Worm (Caenorhabditis elegans) whole organism, L1 larva: ENCODE data around the gene Y49F6B.14.

Source experiments
- C16A3.4 ChIP-seq: fragments of 150-350 bp; optimal IDR thresholded peaks from 2 replicates; lab custom pipeline; 2014; ENCODE audit warnings: missing biosample characterization, missing genetic modification characterization
- C34B4.2 ChIP-seq: sonication (generic microtip); optimal IDR thresholded peaks from 2 replicates; lab custom pipeline; 2017; ENCODE audit warnings: mild to moderate bottlenecking, missing genetic modification characterization, missing compliant biosample characterization
- aly-2 ChIP-seq: fragments of 150-350 bp; optimal IDR thresholded peaks from 2 replicates; lab custom pipeline; 2014; ENCODE audit warnings: missing biosample characterization, missing genetic modification characterization
- ama-1 ChIP-seq: fragments of 150-350 bp; optimal IDR thresholded peaks from 2 replicates; lab custom pipeline; 2014
- blmp-1 ChIP-seq: fragments of 150-350 bp; optimal IDR thresholded peaks from 2 replicates; lab custom pipeline; 2014; ENCODE audit warnings: missing biosample characterization, missing genetic modification characterization
- ceh-63 ChIP-seq: fragments of 200-800 bp; sonication (Bioruptor generic); optimal IDR thresholded peaks from 2 replicates; lab custom pipeline; 2018; ENCODE audit warnings: mild to moderate bottlenecking, missing genetic modification characterization, missing compliant biosample characterization
- ceh-82 ChIP-seq, 3 experiments: fragments of 150-350 bp in 1 of 3; sonication (generic microtip) in 2 of 3; optimal IDR thresholded peaks; 2 replicates each; lab custom pipeline; 2014 to 2017; ENCODE audit warnings: missing biosample characterization in 3 of 3, missing genetic modification characterization in 3 of 3
- dsc-1 ChIP-seq: sonication (generic microtip); optimal IDR thresholded peaks from 2 replicates; lab custom pipeline; 2016; ENCODE audit warnings: mild to moderate bottlenecking, missing genetic modification characterization, missing compliant biosample characterization
- efl-1 ChIP-seq, 4 experiments: fragments of 150-350 bp; optimal IDR thresholded peaks in 3 of 4; peaks in 1 of 4; 1 replicate in 1 of 4; 2 replicates in 3 of 4; lab custom pipeline; 2014; ENCODE audit warnings: missing biosample characterization in 2 of 4, missing genetic modification characterization in 2 of 4, missing genetic modification reagents in 2 of 4
- egl-27 ChIP-seq, 2 experiments: fragments of 150-350 bp in 1 of 2; sonication (generic microtip); optimal IDR thresholded peaks; 3 replicates each; lab custom pipeline; 2017 to 2018; ENCODE audit warnings: missing biosample characterization in 2 of 2, missing genetic modification characterization in 2 of 2, missing genetic modification reagents in 2 of 2
- elt-2 ChIP-seq: sonication (generic microtip); optimal IDR thresholded peaks from 2 replicates; lab custom pipeline; 2016; ENCODE audit warnings: missing genetic modification characterization, mild to moderate bottlenecking, inconsistent platforms, missing compliant biosample characterization, missing genetic modification reagents
- elt-3 ChIP-seq, 6 experiments: fragments of 150-350 bp in 1 of 6; sonication (generic microtip); optimal IDR thresholded peaks; 2 replicates each; lab custom pipeline; 2017 to 2018; ENCODE audit warnings: missing biosample characterization in 6 of 6, missing genetic modification characterization in 6 of 6, inconsistent platforms in 1 of 6
- fkh-4 ChIP-seq: sonication (generic microtip); optimal IDR thresholded peaks from 2 replicates; lab custom pipeline; 2016; ENCODE audit warnings: missing compliant biosample characterization, missing genetic modification characterization, borderline replicate concordance
- fkh-8 ChIP-seq: sonication (generic microtip); optimal IDR thresholded peaks from 2 replicates; lab custom pipeline; 2016; ENCODE audit warnings: mild to moderate bottlenecking, missing genetic modification characterization, missing compliant biosample characterization
- fos-1 ChIP-seq: fragments of 150-350 bp; optimal IDR thresholded peaks from 2 replicates; lab custom pipeline; 2014; ENCODE audit warnings: missing biosample characterization, missing genetic modification characterization
- hlh-17 ChIP-seq: fragments of 200-800 bp; sonication (Bioruptor generic); optimal IDR thresholded peaks from 2 replicates; lab custom pipeline; 2018; ENCODE audit warnings: missing genetic modification characterization, mild to moderate bottlenecking, missing compliant biosample characterization, moderate library complexity, borderline replicate concordance
- hpl-2 ChIP-seq: fragments of 150-350 bp; optimal IDR thresholded peaks from 2 replicates; lab custom pipeline; 2014; ENCODE audit warnings: missing biosample characterization, missing genetic modification reagents, missing genetic modification characterization
- isw-1 ChIP-seq: fragments of 200-800 bp; sonication (Bioruptor generic); IDR thresholded peaks from 2 replicates; pipeline ENCODE4 v1.3.6; 2022; ENCODE audit warnings: missing genetic modification characterization, missing compliant biosample characterization
- lin-13 ChIP-seq: fragments of 150-350 bp; optimal IDR thresholded peaks from 2 replicates; lab custom pipeline; 2014; ENCODE audit warnings: missing biosample characterization, missing genetic modification reagents, missing genetic modification characterization
- lin-14 ChIP-seq: fragments of 200-800 bp; sonication (Bioruptor generic); optimal IDR thresholded peaks from 2 replicates; lab custom pipeline; 2018; ENCODE audit warnings: mild to moderate bottlenecking, missing genetic modification characterization, moderate library complexity, missing compliant biosample characterization
- lin-39 ChIP-seq: fragments of 150-350 bp; optimal IDR thresholded peaks from 2 replicates; lab custom pipeline; 2014; ENCODE audit warnings: missing biosample characterization, missing genetic modification reagents, missing genetic modification characterization
- lir-3 ChIP-seq: sonication (generic microtip); optimal IDR thresholded peaks from 2 replicates; lab custom pipeline; 2016; ENCODE audit warnings: mild to moderate bottlenecking, missing genetic modification characterization, moderate library complexity, missing compliant biosample characterization; ENCODE audit not compliant: poor library complexity
- nhr-11 ChIP-seq: fragments of 150-350 bp; optimal IDR thresholded peaks from 2 replicates; lab custom pipeline; 2014; ENCODE audit warnings: missing biosample characterization, missing genetic modification characterization
- nhr-12 ChIP-seq: sonication (generic microtip); optimal IDR thresholded peaks from 2 replicates; lab custom pipeline; 2017; ENCODE audit warnings: missing biosample characterization, missing genetic modification characterization
- nhr-28 ChIP-seq: fragments of 150-350 bp; optimal IDR thresholded peaks from 2 replicates; lab custom pipeline; 2014; ENCODE audit warnings: missing biosample characterization, missing genetic modification characterization
- nhr-77 ChIP-seq: fragments of 150-350 bp; optimal IDR thresholded peaks from 2 replicates; lab custom pipeline; 2014; ENCODE audit warnings: missing biosample characterization, missing genetic modification characterization
- nhr-90 ChIP-seq: sonication (generic microtip); optimal IDR thresholded peaks from 2 replicates; lab custom pipeline; 2016; ENCODE audit warnings: mild to moderate bottlenecking, missing genetic modification characterization, missing compliant biosample characterization; ENCODE audit not compliant: poor library complexity
- pqm-1 ChIP-seq: sonication (generic microtip); optimal IDR thresholded peaks from 3 replicates; lab custom pipeline; 2017; ENCODE audit warnings: missing biosample characterization, missing genetic modification characterization
- snpc-4 ChIP-seq: fragments of 150-350 bp; optimal IDR thresholded peaks from 2 replicates; lab custom pipeline; 2014; ENCODE audit warnings: missing biosample characterization, missing genetic modification characterization
- sptf-1 ChIP-seq: fragments of 150-350 bp; optimal IDR thresholded peaks from 2 replicates; lab custom pipeline; 2014; ENCODE audit warnings: missing biosample characterization, missing genetic modification characterization
- sup-37 ChIP-seq: fragments of 200-800 bp; sonication (Bioruptor generic); optimal IDR thresholded peaks from 2 replicates; lab custom pipeline; 2018; ENCODE audit warnings: mild to moderate bottlenecking, missing genetic modification characterization, missing compliant biosample characterization
- tbx-2 ChIP-seq: sonication (generic microtip); optimal IDR thresholded peaks from 2 replicates; lab custom pipeline; 2016; ENCODE audit warnings: missing genetic modification characterization, missing compliant biosample characterization
- unc-130 ChIP-seq: fragments of 150-350 bp; optimal IDR thresholded peaks from 2 replicates; lab custom pipeline; 2017; ENCODE audit warnings: missing biosample characterization, missing genetic modification characterization, inconsistent platforms
- unc-30 ChIP-seq: sonication (generic microtip); optimal IDR thresholded peaks from 2 replicates; lab custom pipeline; 2017; ENCODE audit warnings: missing biosample characterization, missing genetic modification characterization
- unc-62 ChIP-seq: fragments of 150-350 bp; optimal IDR thresholded peaks from 2 replicates; lab custom pipeline; 2014; ENCODE audit warnings: missing biosample characterization, missing genetic modification reagents, missing genetic modification characterization
- zag-1 ChIP-seq: fragments of 150-350 bp; optimal IDR thresholded peaks from 2 replicates; lab custom pipeline; 2014; ENCODE audit warnings: missing biosample characterization, missing genetic modification characterization
- zip-4 ChIP-seq: fragments of 200-800 bp; sonication (Bioruptor generic); optimal IDR thresholded peaks from 2 replicates; lab custom pipeline; 2018; ENCODE audit warnings: mild to moderate bottlenecking, missing genetic modification characterization, moderate library complexity, missing compliant biosample characterization
- ztf-11 ChIP-seq, 2 experiments: sonication (generic microtip); optimal IDR thresholded peaks; 2 replicates each; lab custom pipeline; 2016 to 2017; ENCODE audit warnings: missing genetic modification characterization in 2 of 2, missing biosample characterization in 1 of 2, missing compliant biosample characterization in 1 of 2

Y49F6B.14 gene

ce11 chrII:3546381-3546931 lies 31.2 kb upstream of the Y49F6B.14 start, which contains the start of gene apd-3:
TSS of gene apd-3 (minus strand) at chrII:3546431.
- TF ChIP-seq C34B4.2 (tag; lab: Kevin White, UChicago) (no peak), nhr-11 (tag; lab: Kevin White, UChicago) (no peak), hlh-17 (no peak), ama-1 (lab: Kevin White, UChicago) (no peak), tbx-2 (tag; lab: Kevin White, UChicago) (no peak), sup-37 (GFP tag; lab: Kevin White, UChicago) (no peak), lir-3 (tag; lab: Kevin White, UChicago) (no peak), fos-1 (tag; lab: Kevin White, UChicago) (no peak), sptf-1 (no peak), egl-27 (tag; optimal IDR thresholded peaks at IDR 0.05; lab: Kevin White, UChicago) (no peak), C16A3.4 (tag; lab: Kevin White, UChicago) (no peak), elt-3 (tag; optimal IDR thresholded peaks at IDR 0.05; lab: Kevin White, UChicago) (no peak), pqm-1 (tag; lab: Kevin White, UChicago) (no peak), isw-1 (no peak), ceh-63 (no peak), ztf-11 (tag; optimal IDR thresholded peaks at IDR 0.05; lab: Kevin White, UChicago) (no peak), lin-13 (GFP tag; lab: Kevin White, UChicago) (no peak), zag-1 (tag; lab: Kevin White, UChicago) (no peak)

- TF ChIP-seq nhr-90 (tag; lab: Kevin White, UChicago): no peak
- no peak for TF ChIP-seq elt-3 (tag; optimal IDR thresholded peaks at IDR 0.05; lab: Kevin White, UChicago)
- TF ChIP-seq ama-1 (lab: Kevin White, UChicago): no peak
- no peak for TF ChIP-seq efl-1 (optimal IDR thresholded peaks at IDR 0.05; lab: Kevin White, UChicago)
- peak in 1 of 2 experiments; percentile 2 for TF ChIP-seq efl-1 (GFP tag; optimal IDR thresholded peaks at IDR 0.05 in 1 of 2; lab: Kevin White, UChicago)
- no peak for TF ChIP-seq fkh-4 (tag; lab: Kevin White, UChicago)
- no peak for TF ChIP-seq snpc-4
- TF ChIP-seq aly-2 (tag; lab: Kevin White, UChicago): no peak
Measured at ce11 chrII:3540151-3540550, 24.9 kb upstream of the Y49F6B.14 start.

- TF ChIP-seq lin-13 (GFP tag; lab: Kevin White, UChicago) (no peak), fkh-8 (tag; lab: Kevin White, UChicago) (peak; percentile 73)
Measured at ce11 chrII:3528256-3528655, 13.0 kb upstream of the Y49F6B.14 start, which contains the start of gene ncs-6. TSS of gene ncs-6 (minus strand) at chrII:3528516.

ce11 chrII:3527460-3527859 lies 12.2 kb upstream of the Y49F6B.14 start:
- TF ChIP-seq C34B4.2 (tag; lab: Kevin White, UChicago) (no peak), lin-14 (GFP tag; lab: Kevin White, UChicago) (peak; percentile 40), unc-130 (tag; lab: Kevin White, UChicago) (no peak), nhr-12 (tag; lab: Kevin White, UChicago) (no peak), unc-62 (GFP tag; lab: Kevin White, UChicago) (no peak), elt-2 (tag; lab: Kevin White, UChicago) (no peak), lin-39 (tag; lab: Kevin White, UChicago) (no peak), nhr-77 (tag; lab: Kevin White, UChicago) (no peak), nhr-28 (tag; lab: Kevin White, UChicago) (no peak), dsc-1 (tag; lab: Kevin White, UChicago) (peak; percentile 29), tbx-2 (tag; lab: Kevin White, UChicago) (peak; percentile 10), hpl-2 (GFP tag; lab: Kevin White, UChicago) (no peak), ceh-82 (tag; optimal IDR thresholded peaks at IDR 0.05; lab: Kevin White, UChicago) (no peak), elt-3 (tag; optimal IDR thresholded peaks at IDR 0.05; lab: Kevin White, UChicago) (no peak), zip-4 (no peak), unc-30 (tag; lab: Kevin White, UChicago) (no peak), blmp-1 (tag; lab: Kevin White, UChicago) (no peak), efl-1 (optimal IDR thresholded peaks at IDR 0.05; lab: Kevin White, UChicago) (no peak), efl-1 (GFP tag; optimal IDR thresholded peaks at IDR 0.05 in 1 of 2; lab: Kevin White, UChicago) (peak in 1 of 2 experiments; percentile 65), lin-13 (GFP tag; lab: Kevin White, UChicago) (no peak)
